In genomic region chrII:9967999-9968706, ce11 we compare ENCODE assay signal across 3 worm cellular contexts.
TF ChIP-seq lines count a peak whose summit lies in the region.

Gene R53.4 (minus strand): TSS chrII:9968049.
Gene psf-1 (plus strand): TSS chrII:9968673.

TF ChIP-seq in whole organism, L1 larva, 84 proteins besides CTCF, POLR2A, EP300 and RAD21 (continued from another document):
- TF ChIP-seq unc-98 (GFP tag; IDR thresholded peaks at IDR 0.05; lab: Robert Waterston, UW), result no peak
- TF ChIP-seq ceh-63 (GFP tag; optimal IDR thresholded peaks at IDR 0.05; lab: Kevin White, UChicago), result no peak
- peak; percentile 54 for TF ChIP-seq lin-15B (tag; optimal IDR thresholded peaks at IDR 0.05; lab: Kevin White, UChicago)
- no peak for TF ChIP-seq jun-1 (tag; optimal IDR thresholded peaks at IDR 0.05; lab: Kevin White, UChicago)
- no peak for TF ChIP-seq sptf-1 (tag; optimal IDR thresholded peaks at IDR 0.05; lab: Kevin White, UChicago)
- peak; percentile 23 for TF ChIP-seq snpc-4 (tag; optimal IDR thresholded peaks at IDR 0.05; lab: Kevin White, UChicago)
- peak; percentile 81 for TF ChIP-seq nhr-71 (tag; optimal IDR thresholded peaks at IDR 0.05; lab: Kevin White, UChicago)
- TF ChIP-seq nhr-77 (tag; optimal IDR thresholded peaks at IDR 0.05; lab: Kevin White, UChicago), result peak; percentile 25
- no peak for TF ChIP-seq ceh-88 (GFP tag; IDR thresholded peaks at IDR 0.05; lab: Robert Waterston, UW)
- TF ChIP-seq unc-86 (tag; optimal IDR thresholded peaks at IDR 0.05; lab: Kevin White, UChicago), result peak; percentile 30
- TF ChIP-seq irx-1 (tag; optimal IDR thresholded peaks at IDR 0.05; lab: Kevin White, UChicago), result peak; percentile 53
- no peak for TF ChIP-seq nhr-12 (tag; optimal IDR thresholded peaks at IDR 0.05; lab: Kevin White, UChicago)
- TF ChIP-seq F16B12.6 (tag; optimal IDR thresholded peaks at IDR 0.05; lab: Kevin White, UChicago), result peak; percentile 55
- peak; percentile 71 for TF ChIP-seq nhr-20 (tag; optimal IDR thresholded peaks at IDR 0.05; lab: Kevin White, UChicago)
- peak; percentile 87 to 92 for TF ChIP-seq lin-35 (GFP tag; optimal IDR thresholded peaks at IDR 0.05; lab: Kevin White, UChicago)
- TF ChIP-seq nhr-85 (tag; lab: Kevin White, UChicago), result peak; percentile 62
- peak; percentile 19 for TF ChIP-seq dsc-1 (tag; optimal IDR thresholded peaks at IDR 0.05; lab: Kevin White, UChicago)
- TF ChIP-seq rnt-1 (tag; optimal IDR thresholded peaks at IDR 0.05; lab: Kevin White, UChicago), result peak; percentile 91
- TF ChIP-seq unc-62 (GFP tag; optimal IDR thresholded peaks at IDR 0.05; lab: Kevin White, UChicago), result no peak

TF ChIP-seq in whole organism, L4 larva, 104 proteins besides CTCF, POLR2A, EP300 and RAD21 (continued from another document):
- TF ChIP-seq hif-1 (tag; optimal IDR thresholded peaks at IDR 0.05; lab: Kevin White, UChicago) (peak in 1 of 2 experiments; percentile 82), lin-38 (GFP tag; IDR thresholded peaks at IDR 0.05; lab: Robert Waterston, UW) (peak; percentile 56), madf-9 (GFP tag; conservative IDR thresholded peaks at IDR 0.05; lab: Robert Waterston, UW) (no peak), nhr-77 (tag; optimal IDR thresholded peaks at IDR 0.05; lab: Kevin White, UChicago) (peak; percentile 31), Y105C5A.15 (GFP tag; IDR thresholded peaks at IDR 0.05; lab: Robert Waterston, UW) (no peak)

TF ChIP-seq in whole organism, young adult, 124 proteins besides CTCF, POLR2A, EP300 and RAD21 (continued from another document):
- TF ChIP-seq gei-17 (GFP tag; optimal IDR thresholded peaks at IDR 0.05; lab: Kevin White, UChicago) (no peak), C17E4.6 (GFP tag; IDR thresholded peaks at IDR 0.05; lab: Robert Waterston, UW) (no peak), F52B5.7 (tag; optimal IDR thresholded peaks at IDR 0.05; lab: Kevin White, UChicago) (no peak), ztf-28 (GFP tag; IDR thresholded peaks at IDR 0.05; lab: Robert Waterston, UW) (peak; percentile 62; the same call in 1 of the 2 replicates), egl-44 (GFP tag; IDR thresholded peaks at IDR 0.05; lab: Robert Waterston, UW) (0 out of 2 replicates have a peak, but pooled peaks have one; percentile 15), lsy-27 (tag; optimal IDR thresholded peaks at IDR 0.05; lab: Kevin White, UChicago; ENCODE audit: borderline replicate concordance, insufficient read depth) (no peak), lin-54 (GFP tag; optimal IDR thresholded peaks at IDR 0.05; lab: Kevin White, UChicago) (peak; percentile 69), attf-3 (GFP tag; conservative IDR thresholded peaks at IDR 0.05; lab: Robert Waterston, UW) (peak; percentile 60; the same call in 1 of the 2 replicates)
TF ChIP-seq in whole organism, young adult: peak in this region for 33.
